Worm (Caenorhabditis elegans): ENCODE results near the gene B0272.4.
A peak's percentile ranks its signal among the peaks of the same experiment; 100 is the strongest.

The B0272.4 gene

ce11 chrX:9409114-9409513, 19.1 kb upstream of the B0272.4 start (continued):
- TF ChIP-seq efl-1 (optimal IDR thresholded peaks at IDR 0.05) (no peak), efl-1 (GFP tag; optimal IDR thresholded peaks at IDR 0.05 in 1 of 2) (no peak), irx-1 (tag; optimal IDR thresholded peaks at IDR 0.05) (no peak), nhr-20 (tag; optimal IDR thresholded peaks at IDR 0.05) (peak; percentile 64), nhr-28 (tag; optimal IDR thresholded peaks at IDR 0.05) (no peak), nhr-71 (tag; optimal IDR thresholded peaks at IDR 0.05) (peak; percentile 44), tbx-2 (tag; optimal IDR thresholded peaks at IDR 0.05) (no peak), snpc-4 (tag; optimal IDR thresholded peaks at IDR 0.05) (no peak), egl-27 (tag; optimal IDR thresholded peaks at IDR 0.05) (no peak), ama-1 (optimal IDR thresholded peaks at IDR 0.05) (no peak), zag-1 (tag; optimal IDR thresholded peaks at IDR 0.05) (no peak), pax-3 (tag; optimal IDR thresholded peaks at IDR 0.05) (no peak), ceh-63 (GFP tag; optimal IDR thresholded peaks at IDR 0.05) (no peak), jun-1 (tag; optimal IDR thresholded peaks at IDR 0.05) (no peak), elt-3 (tag; optimal IDR thresholded peaks at IDR 0.05) (peak in 2 of 6 experiments; percentile 28 to 54), pqm-1 (tag; optimal IDR thresholded peaks at IDR 0.05) (no peak), isw-1 (GFP tag; IDR thresholded peaks at IDR 0.05) (no peak), unc-86 (tag; optimal IDR thresholded peaks at IDR 0.05) (no peak), F16B12.6 (tag; optimal IDR thresholded peaks at IDR 0.05) (no peak), nhr-19 (GFP tag; conservative IDR thresholded peaks at IDR 0.05) (no peak), sptf-1 (tag; optimal IDR thresholded peaks at IDR 0.05) (no peak), efl-3 (GFP tag; optimal IDR thresholded peaks at IDR 0.05) (no peak)

- TF ChIP-seq C34B4.2 (tag; optimal IDR thresholded peaks at IDR 0.05) (no peak), efl-1 (optimal IDR thresholded peaks at IDR 0.05) (no peak), efl-1 (GFP tag; optimal IDR thresholded peaks at IDR 0.05 in 1 of 2) (peak in 1 of 2 experiments; percentile 35), ztf-11 (tag; optimal IDR thresholded peaks at IDR 0.05) (no peak), lin-14 (GFP tag; optimal IDR thresholded peaks at IDR 0.05) (peak; percentile 12), unc-130 (tag; optimal IDR thresholded peaks at IDR 0.05) (no peak), tbx-2 (tag; optimal IDR thresholded peaks at IDR 0.05) (peak; percentile 39), elt-3 (tag; optimal IDR thresholded peaks at IDR 0.05) (no peak), nhr-20 (tag; optimal IDR thresholded peaks at IDR 0.05) (peak; percentile 10), nhr-77 (tag; optimal IDR thresholded peaks at IDR 0.05) (peak; percentile 43), fkh-4 (tag; optimal IDR thresholded peaks at IDR 0.05; ENCODE audit: borderline replicate concordance) (no peak), jun-1 (tag; optimal IDR thresholded peaks at IDR 0.05) (no peak), fkh-8 (tag; optimal IDR thresholded peaks at IDR 0.05) (no peak), nhr-90 (tag; optimal IDR thresholded peaks at IDR 0.05; ENCODE audit: poor library complexity) (no peak), nhr-84 (tag; optimal IDR thresholded peaks at IDR 0.05) (no peak), egl-13 (tag; optimal IDR thresholded peaks at IDR 0.05) (no peak)
Observed at ce11 chrX:9410747-9411146, 17.5 kb upstream of the B0272.4 start.

DNA sequence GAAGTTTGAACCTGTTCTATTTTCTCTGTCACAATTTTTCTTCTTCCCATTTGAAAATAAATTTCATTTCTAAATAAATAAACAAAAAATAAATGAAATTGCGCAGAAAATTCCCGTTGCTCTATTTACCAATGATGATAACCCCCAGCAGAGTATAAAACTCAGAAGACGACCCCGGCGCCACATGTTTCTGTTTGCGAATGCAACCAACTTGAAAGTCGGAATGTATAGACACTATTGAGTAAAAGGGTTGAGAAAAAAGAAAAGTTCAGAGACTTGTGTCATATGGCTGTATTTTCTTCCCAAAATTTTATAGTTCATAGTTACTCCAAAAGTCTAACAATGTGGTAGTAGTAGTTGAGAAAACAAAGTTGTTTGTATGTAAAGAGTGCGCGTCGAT, 16.6 kb upstream of the B0272.4 start:
- TF ChIP-seq xbp-1 (tag; optimal IDR thresholded peaks at IDR 0.05) = no peak
- no peak for TF ChIP-seq dpl-1 (GFP tag; optimal IDR thresholded peaks at IDR 0.05)
- no peak for TF ChIP-seq sup-37 (GFP tag; optimal IDR thresholded peaks at IDR 0.05)
- no peak for TF ChIP-seq lsy-2 (tag; optimal IDR thresholded peaks at IDR 0.05)
- peak; percentile 1 for TF ChIP-seq skn-1 (tag; optimal IDR thresholded peaks at IDR 0.05)
- TF ChIP-seq lin-35 (GFP tag; optimal IDR thresholded peaks at IDR 0.05) = no peak
- TF ChIP-seq lin-14 (GFP tag; optimal IDR thresholded peaks at IDR 0.05) = peak; percentile 38
- no peak for TF ChIP-seq pqm-1 (tag; optimal IDR thresholded peaks at IDR 0.05)
- no peak for TF ChIP-seq blmp-1 (tag; optimal IDR thresholded peaks at IDR 0.05)
- no peak for TF ChIP-seq fos-1 (tag; optimal IDR thresholded peaks at IDR 0.05)
- no peak for TF ChIP-seq nhr-237 (tag; optimal IDR thresholded peaks at IDR 0.05)
- no peak for TF ChIP-seq mef-2 (tag; optimal IDR thresholded peaks at IDR 0.05)
- peak; percentile 20 for TF ChIP-seq nhr-77 (tag; optimal IDR thresholded peaks at IDR 0.05)
- no peak for TF ChIP-seq egl-13 (tag; optimal IDR thresholded peaks at IDR 0.05)
- no peak for TF ChIP-seq C16A3.4 (tag; optimal IDR thresholded peaks at IDR 0.05)
- no peak for TF ChIP-seq lin-13 (GFP tag; optimal IDR thresholded peaks at IDR 0.05)
- TF ChIP-seq nhr-85 (tag) = no peak
- no peak for TF ChIP-seq egl-27 (tag; optimal IDR thresholded peaks at IDR 0.05)
- no peak for TF ChIP-seq hpl-2 (GFP tag; optimal IDR thresholded peaks at IDR 0.05)
- no peak for TF ChIP-seq ceh-90 (tag; optimal IDR thresholded peaks at IDR 0.05)
- no peak for TF ChIP-seq rnt-1 (tag; optimal IDR thresholded peaks at IDR 0.05)
- no peak for TF ChIP-seq ceh-82 (tag; optimal IDR thresholded peaks at IDR 0.05)
- TF ChIP-seq mdl-1 (tag; optimal IDR thresholded peaks at IDR 0.05) = no peak
- no peak for TF ChIP-seq mep-1 (tag; optimal IDR thresholded peaks at IDR 0.05)
- peak; percentile 35 for TF ChIP-seq dsc-1 (tag; optimal IDR thresholded peaks at IDR 0.05)

All from whole organism, L1 larva.